Worm (Caenorhabditis elegans) whole organism, L4 larva: Measurements from ENCODE around the gene F55E10.2.

Experiments used
- F37D6.2 ChIP-seq: sonication (generic microtip); optimal IDR thresholded peaks from 2 replicates; lab custom pipeline; 2016; ENCODE audit warnings: mild to moderate bottlenecking, missing genetic modification characterization, missing compliant biosample characterization
- aha-1 ChIP-seq: fragments of 150-350 bp; peaks from one replicate; lab custom pipeline; 2014; ENCODE audit warnings: missing biosample characterization, missing genetic modification characterization
- attf-4 ChIP-seq: sonication (generic microtip); optimal IDR thresholded peaks from 3 replicates; lab custom pipeline; 2017; ENCODE audit warnings: missing biosample characterization, missing genetic modification characterization
- ceh-28 ChIP-seq: fragments of 150-350 bp; optimal IDR thresholded peaks from 2 replicates; lab custom pipeline; 2014; ENCODE audit warnings: missing biosample characterization, missing genetic modification reagents, missing genetic modification characterization
- cey-2 ChIP-seq: sonication (generic microtip); optimal IDR thresholded peaks from 3 replicates; lab custom pipeline; 2017; ENCODE audit warnings: missing genetic modification characterization, mild to moderate bottlenecking, missing compliant biosample characterization, antibody characterized with exemption, borderline replicate concordance; ENCODE audit not compliant: insufficient read depth
- daf-16 ChIP-seq, 3 experiments: sonication (generic microtip); optimal IDR thresholded peaks; 2 replicates each; lab custom pipeline; 2016 to 2017; ENCODE audit warnings: missing genetic modification characterization in 3 of 3, missing genetic modification reagents in 3 of 3, mild to moderate bottlenecking in 2 of 3, missing compliant biosample characterization in 2 of 3, missing biosample characterization in 1 of 3, moderate library complexity in 1 of 3
- mep-1 ChIP-seq: fragments of 150-350 bp; sonication (generic microtip); optimal IDR thresholded peaks from 3 replicates; lab custom pipeline; 2014; ENCODE audit warnings: missing biosample characterization, missing genetic modification characterization
- mes-2 ChIP-seq: sonication (generic microtip); optimal IDR thresholded peaks from 2 replicates; lab custom pipeline; 2016; ENCODE audit warnings: missing genotype, mild to moderate bottlenecking, missing genetic modification characterization, missing compliant biosample characterization; ENCODE audit not compliant: poor library complexity, severe bottlenecking
- nhr-11 ChIP-seq: fragments of 150-350 bp; optimal IDR thresholded peaks from 2 replicates; lab custom pipeline; 2014; ENCODE audit warnings: missing biosample characterization, missing genetic modification characterization
- php-3 ChIP-seq: fragments of 200-800 bp; sonication (Bioruptor generic); IDR thresholded peaks from 2 replicates; pipeline ENCODE4 v1.3.6; 2022; ENCODE audit warnings: missing genetic modification reagents, missing genetic modification characterization, missing compliant biosample characterization
- zag-1 ChIP-seq: fragments of 150-350 bp; optimal IDR thresholded peaks from 2 replicates; lab custom pipeline; 2014; ENCODE audit warnings: missing biosample characterization, missing genetic modification characterization

F55E10.2 gene

ce11 chrX:8386068-8386851 is 45.8 kb downstream of the F55E10.2 start (continued):
- no peak for TF ChIP-seq zag-1 (tag; lab: Kevin White, UChicago)
- 0 out of 2 replicates have a peak, but pooled peaks have one; percentile 43 for TF ChIP-seq php-3
- no peak for TF ChIP-seq nhr-11
- TF ChIP-seq mep-1 (tag; lab: Kevin White, UChicago), result peak; percentile 61
- peak; percentile 82 for TF ChIP-seq mes-2 (tag; lab: Kevin White, UChicago)
- no peak for TF ChIP-seq ceh-28
- TF ChIP-seq attf-4 (tag; lab: Kevin White, UChicago), result no peak
- TF ChIP-seq cey-2, result no peak
- TF ChIP-seq F37D6.2 (tag; lab: Kevin White, UChicago), result no peak

- no peak for TF ChIP-seq cey-2
- no peak for TF ChIP-seq attf-4 (tag; lab: Kevin White, UChicago)
- peak in 1 of 2 experiments; percentile 89 for TF ChIP-seq daf-16 (GFP tag; optimal IDR thresholded peaks at IDR 0.05; lab: Kevin White, UChicago)
- no peak for TF ChIP-seq daf-16 (tag; optimal IDR thresholded peaks at IDR 0.05; lab: Kevin White, UChicago)
- TF ChIP-seq aha-1 (tag; lab: Kevin White, UChicago), result peak; percentile 83
- no peak for TF ChIP-seq zag-1 (tag; lab: Kevin White, UChicago)
Measured at ce11 chrX:8390508-8390907, 50.0 kb downstream of the F55E10.2 start.
